Worm (Caenorhabditis elegans) whole organism, late embryonic: ENCODE measurements around the gene unc-33.

ENCODE experiments used
- K02D7.2 ChIP-seq: sonication (generic microtip); optimal IDR thresholded peaks from 2 replicates; lab custom pipeline; 2017; ENCODE audit warnings: mild to moderate bottlenecking, missing genetic modification characterization, missing compliant biosample characterization
- ama-1 ChIP-seq: fragments of 150-350 bp; optimal IDR thresholded peaks from 2 replicates; lab custom pipeline; 2014
- ceh-2 ChIP-seq: sonication (generic microtip); optimal IDR thresholded peaks from 2 replicates; lab custom pipeline; 2016; ENCODE audit warnings: missing genotype, missing genetic modification characterization, missing compliant biosample characterization
- ceh-31 ChIP-seq: sonication (generic microtip); optimal IDR thresholded peaks from 2 replicates; lab custom pipeline; 2016; ENCODE audit warnings: missing genetic modification characterization, missing compliant biosample characterization
- ceh-6 ChIP-seq: fragments of 200-800 bp; sonication (Bioruptor generic); optimal IDR thresholded peaks from 2 replicates; lab custom pipeline; 2018; ENCODE audit warnings: mild to moderate bottlenecking, missing genetic modification characterization, missing compliant biosample characterization
- elt-2 ChIP-seq: sonication (generic microtip); optimal IDR thresholded peaks from 2 replicates; lab custom pipeline; 2016; ENCODE audit warnings: missing genetic modification reagents, missing genetic modification characterization, missing compliant biosample characterization
- nhr-11 ChIP-seq: fragments of 150-350 bp; optimal IDR thresholded peaks from 2 replicates; lab custom pipeline; 2014; ENCODE audit warnings: missing biosample characterization, missing genetic modification characterization
- odd-2 ChIP-seq: sonication (generic microtip); optimal IDR thresholded peaks from 2 replicates; lab custom pipeline; 2017; ENCODE audit warnings: antibody characterized with exemption, mild to moderate bottlenecking, missing genetic modification characterization, missing compliant biosample characterization
- pha-4 ChIP-seq: fragments of 150-350 bp; optimal IDR thresholded peaks from 2 replicates; lab custom pipeline; 2018; ENCODE audit warnings: missing biosample characterization, missing genetic modification reagents, missing genetic modification characterization
- tbx-7 ChIP-seq: sonication (generic microtip); optimal IDR thresholded peaks from 2 replicates; lab custom pipeline; 2016; ENCODE audit warnings: missing genotype, missing genetic modification characterization, missing compliant biosample characterization
- unc-55 ChIP-seq: sonication (generic microtip); optimal IDR thresholded peaks from 2 replicates; lab custom pipeline; 2017; ENCODE audit warnings: missing biosample characterization, missing genetic modification reagents, missing genetic modification characterization

- TF ChIP-seq ama-1 (lab: Kevin White, UChicago) (no peak), tbx-7 (no peak), K02D7.2 (tag; lab: Kevin White, UChicago) (no peak), ceh-31 (no peak), pha-4 (tag; lab: Kevin White, UChicago) (no peak), unc-55 (GFP tag; lab: Kevin White, UChicago) (no peak), odd-2 (tag; lab: Kevin White, UChicago) (no peak), elt-2 (tag; lab: Kevin White, UChicago) (no peak), nhr-11 (tag; lab: Kevin White, UChicago) (no peak), ceh-6 (GFP tag; lab: Kevin White, UChicago) (no peak), ceh-2 (tag; lab: Kevin White, UChicago) (no peak)
Measured at ce11 chrIV:3504144-3504543, 12.5 kb upstream of the unc-33 start, which contains the start of gene srz-83.
